Fruit fly (Drosophila melanogaster) whole organism, embryonic: ENCODE data around the gene Ask1.

ENCODE experiments used
- Adf1 ChIP-seq: fragments of 200-800 bp; sonication (Bioruptor generic); IDR thresholded peaks from 2 replicates; pipeline ENCODE4 v1.3.6; 2022; ENCODE audit warnings: missing biosample characterization, missing genetic modification characterization
- Awh ChIP-seq: fragments of 200-800 bp; sonication (Bioruptor generic); IDR thresholded peaks from 2 replicates; pipeline ENCODE4, ENCODE4 v1.3.6; 2022; ENCODE audit warnings: missing biosample characterization, missing genetic modification characterization
- BEAF-32 ChIP-seq: fragments of 200-800 bp; sonication (Bioruptor generic); optimal IDR thresholded peaks from 3 replicates; lab custom pipeline; 2017; ENCODE audit warnings: missing biosample characterization, missing genetic modification characterization, mild to moderate bottlenecking, moderate library complexity, missing genetic modification reagents
- CG10979 ChIP-seq: fragments of 200-800 bp; sonication (Bioruptor generic); optimal IDR thresholded peaks from 2 replicates; lab custom pipeline; 2018; ENCODE audit warnings: missing biosample characterization, mild to moderate bottlenecking, missing genetic modification characterization, moderate library complexity
- CG11696 ChIP-seq: fragments of 200-800 bp; sonication (Bioruptor generic); IDR thresholded peaks from 2 replicates; pipeline ENCODE4 v1.3.6; 2022; ENCODE audit warnings: missing biosample characterization, missing genetic modification characterization
- CG12219 ChIP-seq: fragments of 200-800 bp; sonication (Bioruptor generic); optimal IDR thresholded peaks from 3 replicates; lab custom pipeline; 2018; ENCODE audit warnings: missing biosample characterization, mild to moderate bottlenecking, missing genetic modification characterization
- CG12236 ChIP-seq: fragments of 200-800 bp; sonication (Bioruptor generic); optimal IDR thresholded peaks from 2 replicates; lab custom pipeline; 2016; ENCODE audit warnings: missing biosample characterization, missing genetic modification characterization
- CG12299 ChIP-seq: fragments of 200-800 bp; sonication (Bioruptor generic); optimal IDR thresholded peaks from 2 replicates; lab custom pipeline; 2018; ENCODE audit warnings: missing biosample characterization, mild to moderate bottlenecking, missing genetic modification characterization
- CG15073 ChIP-seq: fragments of 200-800 bp; sonication (Bioruptor generic); optimal IDR thresholded peaks from 2 replicates; lab custom pipeline; 2016; ENCODE audit warnings: missing biosample characterization, missing genetic modification characterization
- CG2199 ChIP-seq: fragments of 200-800 bp; sonication (Bioruptor generic); IDR thresholded peaks from 3 replicates; pipeline ENCODE4 v1.3.6; 2022; ENCODE audit warnings: missing biosample characterization, missing genetic modification characterization
- CG34422 ChIP-seq: fragments of 200-800 bp; sonication (Bioruptor generic); IDR thresholded peaks from 3 replicates; pipeline ENCODE4 v1.3.6; 2022; ENCODE audit warnings: missing biosample characterization, missing genetic modification characterization
- CG42726 ChIP-seq: fragments of 200-800 bp; sonication (Bioruptor generic); IDR thresholded peaks from 2 replicates; pipeline ENCODE4 v1.3.6; 2022; ENCODE audit warnings: missing biosample characterization, missing genetic modification characterization; ENCODE audit not compliant: partially characterized antibody
- CG4328 ChIP-seq: fragments of 200-800 bp; sonication (Bioruptor generic); optimal IDR thresholded peaks from 3 replicates; lab custom pipeline; 2017; ENCODE audit warnings: missing biosample characterization, missing genetic modification reagents, missing genetic modification characterization
- CG6175 ChIP-seq: fragments of 200-800 bp; sonication (Bioruptor generic); IDR thresholded peaks from 3 replicates; pipeline ENCODE4 v1.3.6; 2022; ENCODE audit warnings: missing biosample characterization, missing genetic modification characterization
- CG6654 ChIP-seq: fragments of 200-800 bp; sonication (Bioruptor generic); optimal IDR thresholded peaks from 2 replicates; lab custom pipeline; 2017; ENCODE audit warnings: missing biosample characterization, mild to moderate bottlenecking, missing genetic modification characterization
- CG6813 ChIP-seq: fragments of 200-800 bp; sonication (Bioruptor generic); optimal IDR thresholded peaks from 2 replicates; lab custom pipeline; 2017; ENCODE audit warnings: missing biosample characterization, missing genetic modification characterization, mild to moderate bottlenecking, moderate library complexity, missing genetic modification reagents
- CG7987 ChIP-seq: fragments of 200-800 bp; sonication (Bioruptor generic); optimal IDR thresholded peaks from 2 replicates; lab custom pipeline; 2018; ENCODE audit warnings: missing biosample characterization, mild to moderate bottlenecking, missing genetic modification characterization, moderate library complexity
- CG8765 ChIP-seq: fragments of 200-800 bp; sonication (Bioruptor generic); IDR thresholded peaks from 2 replicates; pipeline ENCODE4 v1.3.6; 2022; ENCODE audit warnings: missing biosample characterization, missing genetic modification characterization
- CG9876 ChIP-seq: fragments of 200-800 bp; sonication (Bioruptor generic); optimal IDR thresholded peaks from 2 replicates; lab custom pipeline; 2016; ENCODE audit warnings: missing biosample characterization, missing genetic modification characterization
- HmgZ ChIP-seq: fragments of 200-800 bp; sonication (Bioruptor generic); optimal IDR thresholded peaks from 2 replicates; lab custom pipeline; 2018; ENCODE audit warnings: missing biosample characterization, mild to moderate bottlenecking, missing genetic modification characterization
- MTF-1 ChIP-seq: fragments of 200-800 bp; sonication (Bioruptor generic); optimal IDR thresholded peaks from 2 replicates; lab custom pipeline; 2018; ENCODE audit warnings: missing biosample characterization, mild to moderate bottlenecking, missing genetic modification characterization, borderline replicate concordance
- Med ChIP-seq: fragments of 200-800 bp; sonication (Bioruptor generic); peaks from one replicate; lab custom pipeline; 2016; ENCODE audit warnings: missing biosample characterization, missing genetic modification characterization, mild to moderate bottlenecking, inconsistent platforms, moderate library complexity
- Meics ChIP-seq: fragments of 200-800 bp; sonication (Bioruptor generic); optimal IDR thresholded peaks from 2 replicates; lab custom pipeline; 2017; ENCODE audit warnings: missing biosample characterization, mild to moderate bottlenecking, missing genetic modification characterization
- Myb ChIP-seq: fragments of 200-800 bp; sonication (Bioruptor generic); optimal IDR thresholded peaks from 2 replicates; lab custom pipeline; 2016; ENCODE audit warnings: missing biosample characterization, missing genetic modification characterization
- NfI ChIP-seq: fragments of 200-800 bp; sonication (Bioruptor generic); optimal IDR thresholded peaks from 3 replicates; lab custom pipeline; 2018; ENCODE audit warnings: missing biosample characterization, mild to moderate bottlenecking, missing genetic modification characterization, moderate library complexity
- Oli ChIP-seq: fragments of 200-800 bp; sonication (Bioruptor generic); optimal IDR thresholded peaks from 2 replicates; lab custom pipeline; 2018; ENCODE audit warnings: missing biosample characterization, mild to moderate bottlenecking, missing genetic modification characterization, moderate library complexity
- PHDP ChIP-seq: fragments of 200-800 bp; sonication (Bioruptor generic); optimal IDR thresholded peaks from 3 replicates; lab custom pipeline; 2018; ENCODE audit warnings: missing biosample characterization, mild to moderate bottlenecking, missing genetic modification characterization, moderate library complexity
- Poxn ChIP-seq: fragments of 200-800 bp; sonication (Bioruptor generic); IDR thresholded peaks from 2 replicates; pipeline ENCODE4 v1.3.6; 2022; ENCODE audit warnings: missing biosample characterization, missing genetic modification characterization
- Stat92E ChIP-seq, 3 experiments: fragments of >200 bp in 2 of 3; fragments of 200-800 bp in 1 of 3; sonication (Bioruptor generic) in 1 of 3; optimal IDR thresholded peaks; 2 replicates each; lab custom pipeline; 2017 to 2019; ENCODE audit warnings: missing biosample characterization in 3 of 3, missing genetic modification characterization in 3 of 3, mild to moderate bottlenecking in 1 of 3, moderate library complexity in 1 of 3
- Usf ChIP-seq: fragments of 200-800 bp; sonication (Bioruptor generic); optimal IDR thresholded peaks from 2 replicates; lab custom pipeline; 2017; ENCODE audit warnings: missing genotype, missing biosample characterization, missing genetic modification characterization
- YL-1 ChIP-seq: fragments of 200-800 bp; sonication (Bioruptor generic); optimal IDR thresholded peaks from 3 replicates; lab custom pipeline; 2017; ENCODE audit warnings: missing biosample characterization, mild to moderate bottlenecking, missing genetic modification characterization
- bab2 ChIP-seq: fragments of 200-800 bp; sonication (Bioruptor generic); optimal IDR thresholded peaks from 2 replicates; lab custom pipeline; 2016; ENCODE audit warnings: missing biosample characterization, missing genetic modification characterization
- bcd ChIP-seq: fragments of 200-800 bp; sonication (Bioruptor generic); optimal IDR thresholded peaks from 2 replicates; lab custom pipeline; 2017; ENCODE audit warnings: missing biosample characterization, mild to moderate bottlenecking, missing genetic modification characterization
- caup ChIP-seq: fragments of 200-800 bp; sonication (Bioruptor generic); optimal IDR thresholded peaks from 3 replicates; lab custom pipeline; 2017; ENCODE audit warnings: missing biosample characterization, mild to moderate bottlenecking, missing genetic modification characterization, moderate library complexity; ENCODE audit not compliant: severe bottlenecking
- chinmo ChIP-seq: fragments of 200-800 bp; sonication (Bioruptor generic); IDR thresholded peaks from 4 replicates; pipeline ENCODE4 v1.3.6; 2022; ENCODE audit warnings: missing biosample characterization, missing genetic modification characterization; ENCODE audit not compliant: partially characterized antibody
- gcm2 ChIP-seq: fragments of 200-800 bp; sonication (Bioruptor generic); optimal IDR thresholded peaks from 2 replicates; lab custom pipeline; 2016; ENCODE audit warnings: missing biosample characterization, missing genetic modification characterization
- gfzf ChIP-seq: fragments of 200-800 bp; sonication (Bioruptor generic); optimal IDR thresholded peaks from 2 replicates; lab custom pipeline; 2016; ENCODE audit warnings: missing biosample characterization, mild to moderate bottlenecking, missing genetic modification characterization, moderate library complexity
- her ChIP-seq: fragments of 200-800 bp; sonication (Bioruptor generic); optimal IDR thresholded peaks from 2 replicates; lab custom pipeline; 2016; ENCODE audit warnings: missing biosample characterization, missing genetic modification characterization
- lola ChIP-seq, 3 experiments: fragments of >200 bp in 2 of 3; fragments of 200-800 bp in 1 of 3; sonication (Bioruptor generic) in 1 of 3; optimal IDR thresholded peaks; 2 replicates each; lab custom pipeline; 2017 to 2019; ENCODE audit warnings: missing biosample characterization in 3 of 3, missing genetic modification characterization in 3 of 3, mild to moderate bottlenecking in 1 of 3, moderate library complexity in 1 of 3
- mirr ChIP-seq: fragments of 200-800 bp; sonication (Bioruptor generic); optimal IDR thresholded peaks from 3 replicates; lab custom pipeline; 2018; ENCODE audit warnings: missing biosample characterization, mild to moderate bottlenecking, missing genetic modification characterization
- nerfin-1 ChIP-seq: fragments of 200-800 bp; sonication (Bioruptor generic); optimal IDR thresholded peaks from 3 replicates; lab custom pipeline; 2019; ENCODE audit warnings: missing biosample characterization, mild to moderate bottlenecking, missing genetic modification characterization, moderate library complexity
- rib ChIP-seq: fragments of 200-800 bp; sonication (Bioruptor generic); IDR thresholded peaks from 2 replicates; pipeline ENCODE4 v1.3.6; 2022; ENCODE audit warnings: missing biosample characterization, missing genetic modification characterization
- ro ChIP-seq: fragments of 200-800 bp; sonication (Bioruptor generic); IDR thresholded peaks from 2 replicates; pipeline ENCODE4 v1.3.6; 2022; ENCODE audit warnings: missing biosample characterization, missing genetic modification characterization
- run ChIP-seq: fragments of 200-800 bp; sonication (Bioruptor generic); optimal IDR thresholded peaks from 3 replicates; lab custom pipeline; 2018; ENCODE audit warnings: missing biosample characterization, mild to moderate bottlenecking, missing genetic modification characterization
- scrt ChIP-seq: fragments of 200-800 bp; sonication (Bioruptor generic); optimal IDR thresholded peaks from 2 replicates; lab custom pipeline; 2018; ENCODE audit warnings: missing biosample characterization, mild to moderate bottlenecking, missing genetic modification characterization, moderate library complexity
- seq ChIP-seq: fragments of 200-800 bp; sonication (Bioruptor generic); IDR thresholded peaks from 2 replicates; pipeline ENCODE4 v1.3.6; 2022; ENCODE audit warnings: missing biosample characterization, missing genetic modification characterization
- trem ChIP-seq: fragments of 200-800 bp; optimal IDR thresholded peaks from 3 replicates; lab custom pipeline; 2019; ENCODE audit warnings: missing biosample characterization, mild to moderate bottlenecking, missing genetic modification characterization, moderate library complexity
- wdn ChIP-seq: fragments of 200-800 bp; sonication (Bioruptor generic); IDR thresholded peaks from 2 replicates; pipeline ENCODE4 v1.3.6; 2022; ENCODE audit warnings: missing biosample characterization, missing genetic modification characterization
- zfh1 ChIP-seq: fragments of 200-800 bp; sonication (Bioruptor generic); IDR thresholded peaks from 3 replicates; pipeline ENCODE4 v1.3.6; 2022; ENCODE audit warnings: missing biosample characterization, missing genetic modification characterization

Ask1 gene

DNA sequence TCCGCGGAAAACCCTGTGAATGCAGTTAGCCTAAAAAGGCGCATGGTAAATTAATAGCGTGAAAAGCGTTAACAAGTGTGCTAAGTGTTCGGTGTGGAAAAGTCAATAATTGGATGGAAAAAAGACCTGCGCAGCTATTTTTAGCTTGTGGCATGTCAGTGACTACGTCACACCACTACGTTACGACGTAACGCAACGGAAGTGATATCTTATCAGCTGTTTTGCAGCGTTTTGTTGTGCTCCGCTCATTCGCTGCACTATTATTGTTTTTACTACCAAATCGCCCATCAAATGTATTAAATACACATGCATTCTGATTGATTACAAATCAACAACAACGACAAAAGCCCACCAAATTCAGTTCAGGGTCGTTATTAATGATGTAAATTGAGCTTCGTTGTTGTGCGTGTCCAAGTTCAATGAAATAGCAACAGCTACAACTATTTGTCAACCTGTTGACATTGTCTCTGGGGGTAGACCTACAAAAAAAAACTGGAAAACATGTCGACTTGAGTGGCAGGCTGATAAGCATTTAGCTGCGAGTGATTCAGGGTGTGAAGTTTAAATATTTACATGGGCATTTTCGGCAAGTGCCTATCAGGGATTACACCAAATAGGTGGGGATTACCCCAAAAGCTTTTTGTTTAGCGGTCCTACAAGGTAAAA is 31.8 kb upstream of the Ask1 start (continued):
- peak; percentile 43 for TF ChIP-seq CG4328 (GFP tag; lab: Kevin White, UChicago)
- TF ChIP-seq CG11696 (GFP tag; lab: Robert Waterston, UW): no peak
- peak; percentile 25 for TF ChIP-seq gcm2
- no peak for TF ChIP-seq Oli (tag; lab: Kevin White, UChicago)
- peak; percentile 33; the same call in 1 of the 2 replicates for TF ChIP-seq seq (GFP tag; lab: Robert Waterston, UW)
- no peak; the same call in 2 of the 3 replicates for TF ChIP-seq CG6175
- peak; percentile 53 for TF ChIP-seq YL-1 (GFP tag; lab: Kevin White, UChicago)
- TF ChIP-seq bcd (GFP tag; lab: Kevin White, UChicago): no peak
- peak; percentile 70 for TF ChIP-seq CG6813 (GFP tag; lab: Kevin White, UChicago)
- TF ChIP-seq wdn: no peak
- TF ChIP-seq Poxn: no peak
- peak; percentile 47 for TF ChIP-seq bab2 (GFP tag; lab: Kevin White, UChicago)
- TF ChIP-seq mirr: peak; percentile 89
- peak; percentile 68 for TF ChIP-seq HmgZ (tag; lab: Kevin White, UChicago)
- peak; percentile 98 for TF ChIP-seq chinmo (GFP tag; lab: Robert Waterston, UW)
- peak; percentile 58 for TF ChIP-seq CG12299
- peak; percentile 42 for TF ChIP-seq caup (GFP tag; lab: Kevin White, UChicago)
- TF ChIP-seq CG6654 (GFP tag; lab: Kevin White, UChicago): no peak
- no peak for TF ChIP-seq CG42726 (GFP tag; lab: Robert Waterston, UW)
- TF ChIP-seq CG12219 (GFP tag; lab: Kevin White, UChicago): peak; percentile 76
- TF ChIP-seq lola (GFP tag; optimal IDR thresholded peaks at IDR 0.05; lab: Kevin White, UChicago): peak in 1 of 3 experiments; percentile 36
- TF ChIP-seq CG34422: peak; percentile 51; the same call in 1 of the 3 replicates
- peak; percentile 44; the same call in 1 of the 3 replicates for TF ChIP-seq zfh1
- TF ChIP-seq scrt (GFP tag; lab: Kevin White, UChicago): peak; percentile 86
- TF ChIP-seq PHDP (tag; lab: Kevin White, UChicago): peak; percentile 72
- TF ChIP-seq BEAF-32: no peak
- peak; percentile 51 for TF ChIP-seq run
- peak; percentile 65 for TF ChIP-seq CG7987
- no peak for TF ChIP-seq Usf (GFP tag; lab: Kevin White, UChicago)
- TF ChIP-seq ro (GFP tag; lab: Robert Waterston, UW): no peak
- no peak for TF ChIP-seq CG15073 (GFP tag; lab: Kevin White, UChicago)
- peak; percentile 2 for TF ChIP-seq CG10979
- no peak for TF ChIP-seq CG9876 (GFP tag; lab: Kevin White, UChicago)
- no peak for TF ChIP-seq CG8765
- TF ChIP-seq Med (GFP tag; lab: Kevin White, UChicago): peak; percentile 19
- peak; percentile 71 for TF ChIP-seq CG12236
- no peak for TF ChIP-seq Myb
- no peak for TF ChIP-seq NfI (GFP tag; lab: Kevin White, UChicago)
- TF ChIP-seq Stat92E (GFP tag; optimal IDR thresholded peaks at IDR 0.05; lab: Kevin White, UChicago): no peak
- TF ChIP-seq rib: no peak
- no peak for TF ChIP-seq CG2199
- no peak for TF ChIP-seq Meics
- peak; percentile 59 for TF ChIP-seq nerfin-1 (tag; lab: Kevin White, UChicago)
- TF ChIP-seq Adf1 (GFP tag; lab: Robert Waterston, UW): no peak
- no peak; the same call in none of the 2 replicates for TF ChIP-seq Awh (GFP tag; lab: Robert Waterston, UW)
- no peak for TF ChIP-seq gfzf (GFP tag; lab: Kevin White, UChicago)
- TF ChIP-seq MTF-1: peak; percentile 9
- no peak for TF ChIP-seq her (GFP tag; lab: Kevin White, UChicago)
- TF ChIP-seq trem (tag; lab: Kevin White, UChicago): peak; percentile 5
